Fruit fly (Drosophila melanogaster): ENCODE results near the gene Yp3.

Gene Yp3

DNA sequence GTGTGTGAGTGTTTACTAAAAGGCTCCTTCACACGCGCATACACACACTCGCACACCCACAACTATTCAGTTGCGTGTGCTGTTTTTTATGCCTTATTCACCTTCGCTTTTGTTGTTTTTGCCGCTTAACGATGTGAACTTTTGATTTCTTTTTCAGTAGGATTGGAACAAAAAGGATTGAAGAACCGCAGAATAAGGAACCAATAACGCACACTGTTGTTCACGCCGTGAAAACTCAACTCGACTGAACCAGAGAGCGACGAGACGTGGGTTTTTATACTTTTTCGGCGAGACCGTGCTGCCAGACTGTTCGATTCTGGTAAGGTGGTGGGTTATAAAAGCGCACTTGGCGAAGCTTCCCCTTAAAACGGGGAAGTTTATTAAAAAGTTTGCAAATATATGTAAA, 4.2 kb upstream of the Yp3 start, which contains the start of gene Pdcd4 (continued):
- TF ChIP-seq Gsc (GFP tag; IDR thresholded peaks at IDR 0.05) (no peak), fd64A (GFP tag; optimal IDR thresholded peaks at IDR 0.05) (no peak), Lim3 (GFP tag; IDR thresholded peaks at IDR 0.05) (no peak), CG2202 (tag; optimal IDR thresholded peaks at IDR 0.05) (no peak), her (GFP tag; optimal IDR thresholded peaks at IDR 0.05) (peak; percentile 26), ftz-f1 (GFP tag; optimal IDR thresholded peaks at IDR 0.05) (peak; percentile 3), CG12236 (GFP tag; optimal IDR thresholded peaks at IDR 0.05) (no peak), GATAe (GFP tag; conservative IDR thresholded peaks at IDR 0.05) (no peak), CG15696 (tag; optimal IDR thresholded peaks at IDR 0.05) (no peak), Nf-YA (GFP tag; IDR thresholded peaks at IDR 0.05) (0 out of 2 replicates have a peak, but pooled peaks have one; percentile 31), Meics (GFP tag; optimal IDR thresholded peaks at IDR 0.05) (no peak), CG6854 (GFP tag; optimal IDR thresholded peaks at IDR 0.05) (no peak), CG18476 (GFP tag; optimal IDR thresholded peaks at IDR 0.05) (no peak), twi (tag; optimal IDR thresholded peaks at IDR 0.05) (no peak), CG10543 (GFP tag; optimal IDR thresholded peaks at IDR 0.05) (no peak), tgo (GFP tag; IDR thresholded peaks at IDR 0.05) (no peak), CG3281 (GFP tag; optimal IDR thresholded peaks at IDR 0.05) (no peak), CG8924 (tag; optimal IDR thresholded peaks at IDR 0.05) (peak; percentile 44), CG12659 (GFP tag; optimal IDR thresholded peaks at IDR 0.05) (peak; percentile 44), CG7839 (tag; optimal IDR thresholded peaks at IDR 0.05) (peak; percentile 26), peb (GFP tag; IDR thresholded peaks at IDR 0.05) (no peak), dmrt11E (tag; optimal IDR thresholded peaks at IDR 0.05) (no peak), CG30020 (tag; optimal IDR thresholded peaks at IDR 0.05) (no peak), wdn (GFP tag; IDR thresholded peaks at IDR 0.05) (no peak), D19B (GFP tag; optimal IDR thresholded peaks at IDR 0.05) (no peak), CG8281 (tag; optimal IDR thresholded peaks at IDR 0.05) (no peak), en (GFP tag; optimal IDR thresholded peaks at IDR 0.05) (no peak), nmo (GFP tag; optimal IDR thresholded peaks at IDR 0.05) (peak; percentile 19), zfh2 (GFP tag; optimal IDR thresholded peaks at IDR 0.05) (no peak), CG13624 (GFP tag; optimal IDR thresholded peaks at IDR 0.05) (peak; percentile 6), Poxn (GFP tag; IDR thresholded peaks at IDR 0.05) (no peak), stc (GFP tag; IDR thresholded peaks at IDR 0.05) (no peak), Atf6 (GFP tag; IDR thresholded peaks at IDR 0.05) (no peak), stwl (tag; optimal IDR thresholded peaks at IDR 0.05) (peak; percentile 35), Oaz (GFP tag; IDR thresholded peaks at IDR 0.05) (no peak), Trl (optimal IDR thresholded peaks at IDR 0.05) (no peak), Trl (GFP tag; optimal IDR thresholded peaks at IDR 0.05) (peak; percentile 34), CG4707 (GFP tag; optimal IDR thresholded peaks at IDR 0.05) (no peak), Nf-YC (tag; optimal IDR thresholded peaks at IDR 0.05) (peak; percentile 0), CG2116 (GFP tag; optimal IDR thresholded peaks at IDR 0.05) (peak; percentile 36), lmd (GFP tag; IDR thresholded peaks at IDR 0.05) (no peak), CG17186 (GFP tag; optimal IDR thresholded peaks at IDR 0.05) (peak; percentile 21), Awh (GFP tag; IDR thresholded peaks at IDR 0.05) (0 out of 2 replicates have a peak, but pooled peaks have one; percentile 24), CG15601 (tag; optimal IDR thresholded peaks at IDR 0.05) (no peak), ac (GFP tag; optimal IDR thresholded peaks at IDR 0.05) (no peak), CG10366 (GFP tag; IDR thresholded peaks at IDR 0.05) (no peak), eyg (GFP tag; optimal IDR thresholded peaks at IDR 0.05) (no peak), row (GFP tag; IDR thresholded peaks at IDR 0.05) (no peak), seq (GFP tag; IDR thresholded peaks at IDR 0.05) (no peak), CG16813 (GFP tag; IDR thresholded peaks at IDR 0.05; ENCODE audit: partially characterized antibody) (0 out of 3 replicates have a peak, but pooled peaks have one; percentile 21), CG10209 (GFP tag; optimal IDR thresholded peaks at IDR 0.05) (peak; percentile 11), NfI (GFP tag; optimal IDR thresholded peaks at IDR 0.05) (peak; percentile 35)
